In the genomic region with DNA sequence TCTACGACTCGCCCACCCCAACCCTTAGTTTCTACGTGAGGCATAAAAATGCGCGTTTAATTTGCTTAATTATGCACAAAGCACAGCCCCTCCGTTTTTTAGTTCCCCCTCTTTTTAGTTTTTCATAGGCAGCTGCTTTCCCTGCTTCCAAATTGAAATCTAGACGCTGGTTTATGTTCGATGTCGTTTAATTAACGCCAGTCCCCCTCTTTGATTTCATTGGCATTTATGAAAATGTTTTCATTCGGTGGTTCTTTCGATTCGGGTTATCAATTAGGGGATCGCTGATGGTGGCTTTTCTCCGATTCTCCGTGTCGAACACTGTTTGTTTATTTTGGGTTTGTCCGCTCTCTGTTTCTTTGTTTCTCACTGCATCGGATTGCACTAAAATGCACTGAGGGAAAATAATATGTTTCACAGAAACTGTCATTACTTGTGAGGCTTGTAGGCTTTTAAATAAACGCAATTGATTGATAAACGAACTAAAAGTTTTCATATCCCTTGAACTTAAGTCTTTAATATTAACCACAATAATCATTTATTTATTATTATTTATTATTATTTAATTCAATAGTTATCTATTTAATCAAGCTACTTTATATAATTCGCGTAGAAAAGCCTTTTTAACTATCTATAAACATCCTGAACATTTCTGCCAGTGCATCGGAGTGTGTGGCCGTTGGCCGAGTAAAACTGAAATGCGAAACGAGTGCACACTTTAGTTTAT, we compare ENCODE assay signal across 4 fruit fly cellular contexts.
TF ChIP-seq lines count a peak whose summit lies in the region.

No protein-coding gene starts in this region.

TF ChIP-seq in whole organism, adult, 20 proteins besides CTCF, POLR2A, EP300 and RAD21 (continued from another document):
- peak; percentile 77 for TF ChIP-seq bab1 (GFP tag; optimal IDR thresholded peaks at IDR 0.05; lab: Kevin White, UChicago)
- no peak for TF ChIP-seq CG12768 (GFP tag; optimal IDR thresholded peaks at IDR 0.05; lab: Kevin White, UChicago)
- TF ChIP-seq kay (GFP tag; lab: Kevin White, UChicago; ENCODE audit: borderline replicate concordance) = no peak

TF ChIP-seq in whole organism, embryonic, 481 proteins besides CTCF, POLR2A, EP300 and RAD21 (continued from another document and continues in another):
- TF ChIP-seq CG6765 (GFP tag; optimal IDR thresholded peaks at IDR 0.05; lab: Kevin White, UChicago) (no peak), slp2 (GFP tag; optimal IDR thresholded peaks at IDR 0.05; lab: Kevin White, UChicago) (no peak), CG16779 (GFP tag; IDR thresholded peaks at IDR 0.05; lab: Robert Waterston, UW) (no peak), CG10462 (GFP tag; optimal IDR thresholded peaks at IDR 0.05; lab: Kevin White, UChicago) (no peak), CG6854 (GFP tag; optimal IDR thresholded peaks at IDR 0.05; lab: Kevin White, UChicago) (no peak), E2f1 (GFP tag; IDR thresholded peaks at IDR 0.05; lab: Robert Waterston, UW) (no peak), sob (GFP tag; IDR thresholded peaks at IDR 0.05; lab: Robert Waterston, UW) (no peak), CG18262 (tag; optimal IDR thresholded peaks at IDR 0.05; lab: Kevin White, UChicago) (peak; percentile 84), CG15011 (GFP tag; optimal IDR thresholded peaks at IDR 0.05; lab: Kevin White, UChicago) (no peak), CG12155 (GFP tag; optimal IDR thresholded peaks at IDR 0.05; lab: Kevin White, UChicago) (no peak), pros (GFP tag; optimal IDR thresholded peaks at IDR 0.05; lab: Kevin White, UChicago) (no peak), tap (tag; optimal IDR thresholded peaks at IDR 0.05; lab: Kevin White, UChicago) (peak; percentile 40), CG9437 (GFP tag; optimal IDR thresholded peaks at IDR 0.05; lab: Kevin White, UChicago) (peak; percentile 32), Stat92E (GFP tag; optimal IDR thresholded peaks at IDR 0.05; lab: Kevin White, UChicago) (no peak), grn (GFP tag; optimal IDR thresholded peaks at IDR 0.05; lab: Kevin White, UChicago) (no peak), CG30020 (tag; optimal IDR thresholded peaks at IDR 0.05; lab: Kevin White, UChicago) (no peak), row (GFP tag; IDR thresholded peaks at IDR 0.05; lab: Robert Waterston, UW) (0 out of 3 replicates have a peak, but pooled peaks have one; percentile 15), CG4424 (GFP tag; optimal IDR thresholded peaks at IDR 0.05; lab: Kevin White, UChicago) (peak; percentile 39), Atf3 (GFP tag; optimal IDR thresholded peaks at IDR 0.05; lab: Kevin White, UChicago) (no peak), NC2α (GFP tag; optimal IDR thresholded peaks at IDR 0.05; lab: Kevin White, UChicago) (no peak), h (optimal IDR thresholded peaks at IDR 0.05; lab: Kevin White, UChicago) (no peak), CG5180 (GFP tag; optimal IDR thresholded peaks at IDR 0.05; lab: Kevin White, UChicago) (no peak), CG17359 (tag; optimal IDR thresholded peaks at IDR 0.05; lab: Kevin White, UChicago) (peak; percentile 52), pnt (GFP tag; optimal IDR thresholded peaks at IDR 0.05; lab: Kevin White, UChicago) (no peak), abd-A (tag; optimal IDR thresholded peaks at IDR 0.05; lab: Kevin White, UChicago) (peak; percentile 41), C15 (GFP tag; IDR thresholded peaks at IDR 0.05; lab: Robert Waterston, UW) (no peak), CG14667 (GFP tag; IDR thresholded peaks at IDR 0.05; lab: Robert Waterston, UW) (no peak; the same call in 1 of the 2 replicates), CG11085 (GFP tag; IDR thresholded peaks at IDR 0.05; lab: Robert Waterston, UW) (no peak), jumu (GFP tag; optimal IDR thresholded peaks at IDR 0.05; lab: Kevin White, UChicago) (no peak), CG42726 (GFP tag; IDR thresholded peaks at IDR 0.05; lab: Robert Waterston, UW; ENCODE audit: partially characterized antibody) (no peak), CG17361 (GFP tag; IDR thresholded peaks at IDR 0.05; lab: Robert Waterston, UW) (peak; percentile 82), ash1 (GFP tag; optimal IDR thresholded peaks at IDR 0.05; lab: Kevin White, UChicago) (no peak), Ada2b (GFP tag; IDR thresholded peaks at IDR 0.05; lab: Robert Waterston, UW) (no peak), CG32772 (GFP tag; IDR thresholded peaks at IDR 0.05; lab: Robert Waterston, UW) (no peak), Hr78 (GFP tag; optimal IDR thresholded peaks at IDR 0.05; lab: Kevin White, UChicago) (no peak), exex (tag; optimal IDR thresholded peaks at IDR 0.05; lab: Kevin White, UChicago) (no peak), peb (GFP tag; IDR thresholded peaks at IDR 0.05; lab: Robert Waterston, UW) (no peak), CG30403 (GFP tag; optimal IDR thresholded peaks at IDR 0.05; lab: Kevin White, UChicago) (peak; percentile 21), Ptx1 (GFP tag; IDR thresholded peaks at IDR 0.05; lab: Robert Waterston, UW) (no peak), seq (GFP tag; IDR thresholded peaks at IDR 0.05; lab: Robert Waterston, UW) (no peak), mirr (GFP tag; optimal IDR thresholded peaks at IDR 0.05; lab: Kevin White, UChicago) (no peak), zen2 (GFP tag; IDR thresholded peaks at IDR 0.05; lab: Robert Waterston, UW; ENCODE audit: partially characterized antibody) (no peak)

TF ChIP-seq in whole organism, prepupa, 60 proteins besides CTCF, POLR2A, EP300 and RAD21 (continued from another document and continues in another):
- TF ChIP-seq CG6854 (GFP tag; optimal IDR thresholded peaks at IDR 0.05; lab: Kevin White, UChicago) (no peak), CG6808 (GFP tag; optimal IDR thresholded peaks at IDR 0.05; lab: Kevin White, UChicago) (peak; percentile 61), CG8632 (GFP tag; optimal IDR thresholded peaks at IDR 0.05; lab: Kevin White, UChicago) (peak; percentile 80), Gug (GFP tag; IDR thresholded peaks at IDR 0.05; lab: Robert Waterston, UW) (peak; percentile 54; the same call in 1 of the 2 replicates), CG15336 (GFP tag; IDR thresholded peaks at IDR 0.05; lab: Robert Waterston, UW) (peak; percentile 75), fkh (GFP tag; optimal IDR thresholded peaks at IDR 0.05; lab: Kevin White, UChicago) (no peak), CG6276 (GFP tag; optimal IDR thresholded peaks at IDR 0.05; lab: Kevin White, UChicago) (peak; percentile 67), CG4318 (GFP tag; optimal IDR thresholded peaks at IDR 0.05; lab: Kevin White, UChicago) (peak; percentile 70), Eip93F (GFP tag; optimal IDR thresholded peaks at IDR 0.05; lab: Kevin White, UChicago) (no peak), vri (GFP tag; optimal IDR thresholded peaks at IDR 0.05; lab: Kevin White, UChicago) (no peak), Lpt (GFP tag; optimal IDR thresholded peaks at IDR 0.05; lab: Kevin White, UChicago) (peak; percentile 62), Hr39 (GFP tag; optimal IDR thresholded peaks at IDR 0.05; lab: Kevin White, UChicago) (peak; percentile 11), Eip78C (GFP tag; lab: Kevin White, UChicago) (peak; percentile 90), CG8319 (GFP tag; optimal IDR thresholded peaks at IDR 0.05; lab: Kevin White, UChicago) (peak; percentile 27), fd85E (GFP tag; optimal IDR thresholded peaks at IDR 0.05; lab: Kevin White, UChicago) (peak; percentile 26), Hr4 (GFP tag; optimal IDR thresholded peaks at IDR 0.05; lab: Kevin White, UChicago) (peak; percentile 56), Sox102F (GFP tag; optimal IDR thresholded peaks at IDR 0.05; lab: Kevin White, UChicago) (peak; percentile 36), Ets96B (tag; optimal IDR thresholded peaks at IDR 0.05; lab: Kevin White, UChicago) (peak; percentile 79), pdm3 (GFP tag; optimal IDR thresholded peaks at IDR 0.05; lab: Kevin White, UChicago) (peak; percentile 1), CG11294 (GFP tag; IDR thresholded peaks at IDR 0.05; lab: Robert Waterston, UW) (peak; percentile 53; the same call in 1 of the 2 replicates), net (GFP tag; optimal IDR thresholded peaks at IDR 0.05; lab: Kevin White, UChicago) (peak; percentile 53), CG6163 (GFP tag; IDR thresholded peaks at IDR 0.05; lab: Robert Waterston, UW) (no peak; the same call in 2 of the 3 replicates), salr (GFP tag; optimal IDR thresholded peaks at IDR 0.05; lab: Kevin White, UChicago) (peak; percentile 0 to 46), fd59A (GFP tag; optimal IDR thresholded peaks at IDR 0.05; lab: Kevin White, UChicago) (peak; percentile 26), svp (GFP tag; lab: Kevin White, UChicago) (peak; percentile 56), CG3032 (tag; optimal IDR thresholded peaks at IDR 0.05; lab: Kevin White, UChicago) (peak; percentile 80), OdsH (GFP tag; optimal IDR thresholded peaks at IDR 0.05; lab: Kevin White, UChicago) (peak; percentile 70), CG10669 (GFP tag; optimal IDR thresholded peaks at IDR 0.05; lab: Kevin White, UChicago) (peak; percentile 72), eg (GFP tag; IDR thresholded peaks at IDR 0.05; lab: Robert Waterston, UW) (peak; percentile 63; the same call in 2 of the 3 replicates), achi (GFP tag; optimal IDR thresholded peaks at IDR 0.05; lab: Kevin White, UChicago) (peak; percentile 78), CG8119 (GFP tag; IDR thresholded peaks at IDR 0.05; lab: Robert Waterston, UW) (peak; percentile 84), CG31627 (GFP tag; optimal IDR thresholded peaks at IDR 0.05; lab: Kevin White, UChicago) (no peak), cyc (GFP tag; optimal IDR thresholded peaks at IDR 0.05; lab: Kevin White, UChicago) (no peak), lz (GFP tag; optimal IDR thresholded peaks at IDR 0.05; lab: Kevin White, UChicago) (peak; percentile 24), Hr38 (GFP tag; optimal IDR thresholded peaks at IDR 0.05; lab: Kevin White, UChicago) (no peak), CG6792 (GFP tag; optimal IDR thresholded peaks at IDR 0.05; lab: Kevin White, UChicago) (peak; percentile 48), Sox14 (GFP tag; optimal IDR thresholded peaks at IDR 0.05; lab: Kevin White, UChicago) (peak; percentile 30), Sox15 (GFP tag; optimal IDR thresholded peaks at IDR 0.05; lab: Kevin White, UChicago) (peak; percentile 37), CG9139 (GFP tag; optimal IDR thresholded peaks at IDR 0.05; lab: Kevin White, UChicago) (peak; percentile 61), acj6 (GFP tag; optimal IDR thresholded peaks at IDR 0.05; lab: Kevin White, UChicago) (peak; percentile 67), CG1621 (tag; optimal IDR thresholded peaks at IDR 0.05; lab: Kevin White, UChicago) (peak; percentile 32), CG10631 (GFP tag; optimal IDR thresholded peaks at IDR 0.05; lab: Kevin White, UChicago) (peak; percentile 69)

TF ChIP-seq in whole organism, pupa, 21 proteins besides CTCF, POLR2A, EP300 and RAD21 (continued from another document):
- TF ChIP-seq Ets98B (GFP tag; IDR thresholded peaks at IDR 0.05; lab: Robert Waterston, UW) = peak; percentile 37; the same call in 1 of the 2 replicates
- peak; percentile 56 for TF ChIP-seq Snoo (tag; optimal IDR thresholded peaks at IDR 0.05; lab: Kevin White, UChicago)
- TF ChIP-seq CG14655 (GFP tag; optimal IDR thresholded peaks at IDR 0.05; lab: Kevin White, UChicago) = peak; percentile 62
- peak; percentile 55 for TF ChIP-seq CG8301 (tag; optimal IDR thresholded peaks at IDR 0.05; lab: Kevin White, UChicago)
